Worm (Caenorhabditis elegans) whole organism, L4 larva: Measurements from ENCODE around the gene H02F09.2.
A peak's percentile ranks its signal among the peaks of the same experiment; 100 is the strongest.

Source experiments
- F37D6.2 ChIP-seq: sonication (generic microtip); optimal IDR thresholded peaks from 2 replicates; lab custom pipeline; 2016; ENCODE audit warnings: mild to moderate bottlenecking, missing genetic modification characterization, missing compliant biosample characterization
- Y105C5A.15 ChIP-seq: fragments of 200-800 bp; sonication (Bioruptor generic); IDR thresholded peaks from 2 replicates; pipeline ENCODE4 v1.3.6; 2022; ENCODE audit warnings: missing genetic modification characterization, missing compliant biosample characterization
- Y75B8A.6 ChIP-seq: fragments of 200-800 bp; sonication (Bioruptor generic); IDR thresholded peaks from 2 replicates; pipeline ENCODE4 v1.3.6; 2022; ENCODE audit warnings: missing genetic modification reagents, missing genetic modification characterization, missing compliant biosample characterization
- aha-1 ChIP-seq: fragments of 150-350 bp; peaks from one replicate; lab custom pipeline; 2014; ENCODE audit warnings: missing biosample characterization, missing genetic modification characterization
- ces-1 ChIP-seq: fragments of 150-350 bp; sonication (generic microtip); optimal IDR thresholded peaks from 4 replicates; lab custom pipeline; 2014; ENCODE audit warnings: missing biosample characterization, missing genetic modification reagents, missing genetic modification characterization
- cey-2 ChIP-seq: sonication (generic microtip); optimal IDR thresholded peaks from 3 replicates; lab custom pipeline; 2017; ENCODE audit warnings: missing genetic modification characterization, mild to moderate bottlenecking, missing compliant biosample characterization, antibody characterized with exemption, borderline replicate concordance; ENCODE audit not compliant: insufficient read depth
- daf-12 ChIP-seq: fragments of 150-350 bp; optimal IDR thresholded peaks from 2 replicates; lab custom pipeline; 2014; ENCODE audit warnings: missing biosample characterization, missing genetic modification reagents, missing genetic modification characterization
- daf-8 ChIP-seq: fragments of 200-800 bp; sonication (Bioruptor generic); IDR thresholded peaks from 2 replicates; pipeline ENCODE4 v1.3.6; 2022; ENCODE audit warnings: missing genetic modification characterization, missing compliant biosample characterization
- dmd-6 ChIP-seq: fragments of 200-800 bp; sonication (Bioruptor generic); IDR thresholded peaks from 2 replicates; pipeline ENCODE4 v1.3.6; 2022; ENCODE audit warnings: missing genetic modification reagents, missing genetic modification characterization, missing compliant biosample characterization
- duxl-1 ChIP-seq: sonication (generic microtip); optimal IDR thresholded peaks from 2 replicates; lab custom pipeline; 2016; ENCODE audit warnings: mild to moderate bottlenecking, missing genetic modification characterization, moderate library complexity, missing compliant biosample characterization; ENCODE audit not compliant: poor library complexity
- dve-1 ChIP-seq: sonication (generic microtip); optimal IDR thresholded peaks from 2 replicates; lab custom pipeline; 2017; ENCODE audit warnings: antibody characterized with exemption, mild to moderate bottlenecking, missing genetic modification characterization, missing compliant biosample characterization; ENCODE audit not compliant: insufficient read depth
- egl-27 ChIP-seq: sonication (generic microtip); optimal IDR thresholded peaks from 3 replicates; lab custom pipeline; 2017; ENCODE audit warnings: missing biosample characterization, missing genetic modification reagents, missing genetic modification characterization
- egl-43 ChIP-seq: fragments of 200-800 bp; sonication (Bioruptor generic); IDR thresholded peaks from 2 replicates; pipeline ENCODE4 v1.3.6; 2022; ENCODE audit warnings: missing genetic modification reagents, missing genetic modification characterization, missing compliant biosample characterization
- jun-1 ChIP-seq: fragments of 150-350 bp; optimal IDR thresholded peaks from 2 replicates; lab custom pipeline; 2014; ENCODE audit warnings: missing biosample characterization, missing genetic modification reagents, missing genetic modification characterization
- lin-29 ChIP-seq: fragments of 200-800 bp; sonication (Bioruptor generic); IDR thresholded peaks from 2 replicates; pipeline ENCODE4 v1.3.6; 2022; ENCODE audit warnings: missing genetic modification reagents, missing genetic modification characterization, missing compliant biosample characterization
- lir-3 ChIP-seq: sonication (generic microtip); optimal IDR thresholded peaks from 2 replicates; lab custom pipeline; 2016; ENCODE audit warnings: mild to moderate bottlenecking, missing genetic modification characterization, missing compliant biosample characterization
- nhr-11 ChIP-seq: fragments of 150-350 bp; optimal IDR thresholded peaks from 2 replicates; lab custom pipeline; 2014; ENCODE audit warnings: missing biosample characterization, missing genetic modification characterization
- nhr-237 ChIP-seq: sonication (generic microtip); optimal IDR thresholded peaks from 2 replicates; lab custom pipeline; 2017; ENCODE audit warnings: missing biosample characterization, missing genetic modification characterization
- nhr-28 ChIP-seq: fragments of 150-350 bp; optimal IDR thresholded peaks from 2 replicates; lab custom pipeline; 2014; ENCODE audit warnings: missing biosample characterization, missing genetic modification characterization
- nhr-42 ChIP-seq: fragments of 200-800 bp; sonication (Bioruptor generic); IDR thresholded peaks from 2 replicates; pipeline ENCODE4 v1.3.6; 2022; ENCODE audit warnings: missing genetic modification characterization, missing compliant biosample characterization
- pha-4 ChIP-seq, 2 experiments: fragments of 150-350 bp in 1 of 2; fragments of 200-800 bp in 1 of 2; sonication (Bioruptor generic) in 1 of 2; IDR thresholded peaks in 1 of 2; optimal IDR thresholded peaks in 1 of 2; 2 replicates each; pipeline versions ENCODE4 v1.3.6 to Lab custom; 2014 to 2022; ENCODE audit warnings: missing genetic modification characterization in 2 of 2, missing genetic modification reagents in 2 of 2, missing biosample characterization in 1 of 2, missing compliant biosample characterization in 1 of 2
- php-3 ChIP-seq: fragments of 200-800 bp; sonication (Bioruptor generic); IDR thresholded peaks from 2 replicates; pipeline ENCODE4 v1.3.6; 2022; ENCODE audit warnings: missing genetic modification reagents, missing genetic modification characterization, missing compliant biosample characterization
- pqm-1 ChIP-seq: sonication (generic microtip); optimal IDR thresholded peaks from 2 replicates; lab custom pipeline; 2017; ENCODE audit warnings: missing biosample characterization, missing genetic modification characterization
- sdz-12 ChIP-seq: fragments of 200-800 bp; sonication (Bioruptor generic); optimal IDR thresholded peaks from 2 replicates; lab custom pipeline; 2018; ENCODE audit warnings: mild to moderate bottlenecking, missing genetic modification characterization, missing compliant biosample characterization
- set-16 ChIP-seq: fragments of 200-800 bp; sonication (Bioruptor generic); IDR thresholded peaks from 2 replicates; pipeline ENCODE4 v1.3.6; 2022; ENCODE audit warnings: missing genetic modification reagents, missing genetic modification characterization, missing compliant biosample characterization
- skn-1 ChIP-seq: fragments of 150-350 bp; optimal IDR thresholded peaks from 2 replicates; lab custom pipeline; 2014; ENCODE audit warnings: missing biosample characterization, missing genetic modification characterization
- unc-130 ChIP-seq: sonication (generic microtip); optimal IDR thresholded peaks from 2 replicates; lab custom pipeline; 2016; ENCODE audit warnings: missing genetic modification reagents, missing genetic modification characterization, missing compliant biosample characterization
- unc-39 ChIP-seq: sonication (generic microtip); optimal IDR thresholded peaks from 2 replicates; lab custom pipeline; 2017; ENCODE audit warnings: missing biosample characterization, missing genetic modification characterization
- unc-62 ChIP-seq, 3 experiments: fragments of 150-350 bp in 1 of 3; sonication (generic microtip); optimal IDR thresholded peaks in 2 of 3; peaks in 1 of 3; 1 replicate in 1 of 3; 2 replicates in 2 of 3; lab custom pipeline; 2014 to 2017; ENCODE audit warnings: missing biosample characterization in 3 of 3, missing genetic modification characterization in 3 of 3, missing genetic modification reagents in 3 of 3, missing genotype in 1 of 3
- vab-7 ChIP-seq: fragments of 200-800 bp; sonication (Bioruptor generic); IDR thresholded peaks from 2 replicates; pipeline ENCODE4 v1.3.6; 2022; ENCODE audit warnings: missing genetic modification reagents, missing genetic modification characterization, missing compliant biosample characterization
- zag-1 ChIP-seq: fragments of 150-350 bp; optimal IDR thresholded peaks from 2 replicates; lab custom pipeline; 2014; ENCODE audit warnings: missing biosample characterization, missing genetic modification characterization
- zfp-2 ChIP-seq: sonication (generic microtip); optimal IDR thresholded peaks from 2 replicates; lab custom pipeline; 2016; ENCODE audit warnings: mild to moderate bottlenecking, missing genetic modification characterization, missing compliant biosample characterization

H02F09.2 gene

ce11 chrX:1603027-1603426 is 31.0 kb downstream of the H02F09.2 start:
- TF ChIP-seq pha-4 (GFP tag; IDR thresholded peaks at IDR 0.05; lab: Robert Waterston, UW) (peak; percentile 25; the same call in 1 of the 2 replicates), pha-4 (tag; optimal IDR thresholded peaks at IDR 0.05; lab: Kevin White, UChicago) (no peak), cey-2 (tag; lab: Kevin White, UChicago) (no peak), set-16 (GFP tag; lab: Robert Waterston, UW) (peak; percentile 84)

ce11 chrX:1603709-1604108 is 31.7 kb downstream of the H02F09.2 start:
- TF ChIP-seq egl-27 (tag; lab: Kevin White, UChicago): no peak
- TF ChIP-seq daf-12: no peak
- TF ChIP-seq php-3: 0 out of 2 replicates have a peak, but pooled peaks have one; percentile 20
- peak; percentile 19 for TF ChIP-seq nhr-28
- peak; percentile 36 for TF ChIP-seq dmd-6
- TF ChIP-seq skn-1 (tag; lab: Kevin White, UChicago): no peak
- peak; percentile 74 for TF ChIP-seq pqm-1
- TF ChIP-seq zfp-2 (tag; lab: Kevin White, UChicago): no peak

- TF ChIP-seq unc-39 (no peak), lir-3 (tag; lab: Kevin White, UChicago) (no peak), unc-130 (GFP tag; lab: Kevin White, UChicago) (no peak), ces-1 (GFP tag; lab: Kevin White, UChicago) (no peak), nhr-42 (GFP tag; lab: Robert Waterston, UW) (no peak)
These were observed 32.6 kb downstream of the H02F09.2 start, which contains the start of gene H11E01.3 for ce11 chrX:1604606-1605005. Gene H11E01.3, plus strand, starts transcription at chrX:1604906.

ce11 chrX:1612948-1613347 is 40.9 kb downstream of the H02F09.2 start:
- no peak for TF ChIP-seq zag-1
- no peak for TF ChIP-seq F37D6.2
- TF ChIP-seq set-16 (GFP tag; lab: Robert Waterston, UW): no peak
- no peak for TF ChIP-seq vab-7 (GFP tag; lab: Robert Waterston, UW)
- TF ChIP-seq unc-62 (GFP tag; optimal IDR thresholded peaks at IDR 0.05 in 1 of 2; lab: Kevin White, UChicago): peak in 1 of 2 experiments; percentile 85
- no peak for TF ChIP-seq unc-62 (tag; optimal IDR thresholded peaks at IDR 0.05; lab: Kevin White, UChicago)
- TF ChIP-seq Y105C5A.15 (GFP tag; lab: Robert Waterston, UW): no peak
- no peak for TF ChIP-seq duxl-1 (tag; lab: Kevin White, UChicago)
- TF ChIP-seq nhr-237 (tag; lab: Kevin White, UChicago): no peak
- no peak for TF ChIP-seq lin-29
- no peak for TF ChIP-seq Y75B8A.6
- TF ChIP-seq egl-43: peak; percentile 55; the same call in 1 of the 2 replicates
- no peak for TF ChIP-seq nhr-11 (tag; lab: Kevin White, UChicago)
- no peak for TF ChIP-seq sdz-12

- TF ChIP-seq aha-1 (tag; lab: Kevin White, UChicago) (peak; percentile 30), daf-8 (GFP tag; lab: Robert Waterston, UW) (no peak), dve-1 (no peak), jun-1 (tag; lab: Kevin White, UChicago) (no peak), set-16 (GFP tag; lab: Robert Waterston, UW) (peak; percentile 70)
These were observed 41.8 kb downstream of the H02F09.2 start for ce11 chrX:1613860-1614259.
